Fruit fly (Drosophila melanogaster) whole organism, embryonic: Measurements from ENCODE around the gene CG31431.

ENCODE experiments used
- Atf3 ChIP-seq: fragments of 200-800 bp; sonication (Bioruptor generic); optimal IDR thresholded peaks from 3 replicates; lab custom pipeline; 2016; ENCODE audit warnings: missing biosample characterization, missing genetic modification characterization
- B-H1 ChIP-seq: fragments of 200-800 bp; sonication (Bioruptor generic); IDR thresholded peaks from 3 replicates; pipeline ENCODE4 v1.3.6; 2022; ENCODE audit warnings: missing biosample characterization, missing genetic modification characterization
- Blimp-1 ChIP-seq: fragments of 200-800 bp; sonication (Bioruptor generic); optimal IDR thresholded peaks from 3 replicates; lab custom pipeline; 2018; ENCODE audit warnings: missing biosample characterization, missing genetic modification characterization, mild to moderate bottlenecking, moderate library complexity, missing genetic modification reagents
- CG10366 ChIP-seq: fragments of 200-800 bp; sonication (Bioruptor generic); IDR thresholded peaks from 2 replicates; pipeline ENCODE4 v1.3.6; 2022; ENCODE audit warnings: missing biosample characterization, missing genetic modification characterization
- CG11085 ChIP-seq: fragments of 200-800 bp; sonication (Bioruptor generic); IDR thresholded peaks from 2 replicates; pipeline ENCODE4 v1.3.6; 2022; ENCODE audit warnings: missing biosample characterization, missing genetic modification characterization
- CG11696 ChIP-seq: fragments of 200-800 bp; sonication (Bioruptor generic); IDR thresholded peaks from 2 replicates; pipeline ENCODE4 v1.3.6; 2022; ENCODE audit warnings: missing biosample characterization, missing genetic modification characterization
- CG13287 ChIP-seq: fragments of 200-800 bp; sonication (Bioruptor generic); IDR thresholded peaks from 2 replicates; pipeline ENCODE4 v1.3.6; 2022; ENCODE audit warnings: missing biosample characterization, missing genetic modification characterization; ENCODE audit not compliant: partially characterized antibody
- CG14014 ChIP-seq: fragments of 200-800 bp; sonication (Bioruptor generic); IDR thresholded peaks from 2 replicates; pipeline ENCODE4 v1.3.6; 2022; ENCODE audit warnings: missing biosample characterization, missing genetic modification characterization
- CG15514 ChIP-seq: fragments of 200-800 bp; sonication (Bioruptor generic); optimal IDR thresholded peaks from 3 replicates; lab custom pipeline; 2017; ENCODE audit warnings: missing biosample characterization, missing genetic modification characterization, mild to moderate bottlenecking, moderate library complexity, missing genetic modification reagents
- CG15601 ChIP-seq: fragments of 200-800 bp; sonication (Bioruptor generic); optimal IDR thresholded peaks from 3 replicates; lab custom pipeline; 2019; ENCODE audit warnings: missing biosample characterization, mild to moderate bottlenecking, missing genetic modification characterization, moderate library complexity
- CG15696 ChIP-seq: fragments of 200-800 bp; sonication (Bioruptor generic); optimal IDR thresholded peaks from 2 replicates; lab custom pipeline; 2019; ENCODE audit warnings: missing biosample characterization, mild to moderate bottlenecking, missing genetic modification characterization, moderate library complexity
- CG17385 ChIP-seq: fragments of 200-800 bp; sonication (Bioruptor generic); optimal IDR thresholded peaks from 3 replicates; lab custom pipeline; 2018; ENCODE audit warnings: missing biosample characterization, mild to moderate bottlenecking, missing genetic modification characterization
- CG2199 ChIP-seq: fragments of 200-800 bp; sonication (Bioruptor generic); IDR thresholded peaks from 3 replicates; pipeline ENCODE4 v1.3.6; 2022; ENCODE audit warnings: missing biosample characterization, missing genetic modification characterization
- CG2875 ChIP-seq: fragments of 200-800 bp; sonication (Bioruptor generic); optimal IDR thresholded peaks from 2 replicates; lab custom pipeline; 2017; ENCODE audit warnings: missing biosample characterization, mild to moderate bottlenecking, missing genetic modification characterization, missing genetic modification reagents
- CG3163 ChIP-seq: fragments of 200-800 bp; sonication (Bioruptor generic); optimal IDR thresholded peaks from 3 replicates; lab custom pipeline; 2016; ENCODE audit warnings: missing biosample characterization, missing genetic modification characterization
- CG3281 ChIP-seq: fragments of 200-800 bp; sonication (Bioruptor generic); optimal IDR thresholded peaks from 3 replicates; lab custom pipeline; 2017; ENCODE audit warnings: missing biosample characterization, mild to moderate bottlenecking, missing genetic modification characterization
- CG34224 ChIP-seq: fragments of 200-800 bp; sonication (Bioruptor generic); IDR thresholded peaks from 3 replicates; pipeline ENCODE4 v1.3.6; 2022; ENCODE audit warnings: missing biosample characterization, missing genetic modification characterization; ENCODE audit not compliant: partially characterized antibody
- CG4424 ChIP-seq: fragments of 200-800 bp; sonication (Bioruptor generic); optimal IDR thresholded peaks from 3 replicates; lab custom pipeline; 2016; ENCODE audit warnings: missing biosample characterization, missing genetic modification characterization
- CG5180 ChIP-seq: fragments of 200-800 bp; sonication (Bioruptor generic); optimal IDR thresholded peaks from 3 replicates; lab custom pipeline; 2017; ENCODE audit warnings: missing biosample characterization, missing genetic modification characterization, mild to moderate bottlenecking, moderate library complexity, missing genetic modification reagents
- CG7372 ChIP-seq: fragments of 200-800 bp; sonication (Bioruptor generic); IDR thresholded peaks from 2 replicates; pipeline ENCODE4 v1.3.6; 2022; ENCODE audit warnings: missing biosample characterization, missing genetic modification characterization
- CHES-1-like ChIP-seq: fragments of 200-800 bp; sonication (Bioruptor generic); optimal IDR thresholded peaks from 2 replicates; lab custom pipeline; 2016; ENCODE audit warnings: missing biosample characterization, missing genetic modification characterization
- CTCF ChIP-seq: fragments of 200-800 bp; sonication (Bioruptor generic); optimal IDR thresholded peaks from 2 replicates; lab custom pipeline; 2017; ENCODE audit warnings: missing biosample characterization, mild to moderate bottlenecking, missing genetic modification characterization, moderate library complexity
- D19A ChIP-seq: fragments of 200-800 bp; optimal IDR thresholded peaks from 3 replicates; lab custom pipeline; 2019; ENCODE audit warnings: missing biosample characterization, mild to moderate bottlenecking, missing genetic modification characterization, moderate library complexity
- HLH3B ChIP-seq: fragments of 200-800 bp; sonication (Bioruptor generic); IDR thresholded peaks from 2 replicates; pipeline ENCODE4 v1.3.6; 2022; ENCODE audit warnings: missing biosample characterization, missing genetic modification characterization
- Hr3 ChIP-seq: fragments of 200-800 bp; sonication (Bioruptor generic); optimal IDR thresholded peaks from 3 replicates; lab custom pipeline; 2016; ENCODE audit warnings: missing biosample characterization, missing genetic modification characterization
- Med ChIP-seq: fragments of 200-800 bp; sonication (Bioruptor generic); peaks from one replicate; lab custom pipeline; 2016; ENCODE audit warnings: missing biosample characterization, missing genetic modification characterization, mild to moderate bottlenecking, inconsistent platforms, moderate library complexity
- Mes4 ChIP-seq: fragments of 200-800 bp; sonication (Bioruptor generic); optimal IDR thresholded peaks from 2 replicates; lab custom pipeline; 2016; ENCODE audit warnings: missing biosample characterization, missing genetic modification characterization
- PHDP ChIP-seq: fragments of 200-800 bp; sonication (Bioruptor generic); optimal IDR thresholded peaks from 3 replicates; lab custom pipeline; 2018; ENCODE audit warnings: missing biosample characterization, mild to moderate bottlenecking, missing genetic modification characterization, moderate library complexity
- Sin3A ChIP-seq: fragments of >200 bp; optimal IDR thresholded peaks from 2 replicates; lab custom pipeline; 2018
- Spps ChIP-seq: fragments of 200-800 bp; sonication (Bioruptor generic); optimal IDR thresholded peaks from 2 replicates; lab custom pipeline; 2018; ENCODE audit warnings: missing biosample characterization, mild to moderate bottlenecking, missing genetic modification characterization
- Tbp ChIP-seq: fragments of >200 bp; optimal IDR thresholded peaks from 2 replicates; lab custom pipeline; 2018; ENCODE audit warnings: missing biosample characterization, missing genetic modification characterization
- Vsx1 ChIP-seq: fragments of 200-800 bp; sonication (Bioruptor generic); optimal IDR thresholded peaks from 2 replicates; lab custom pipeline; 2017; ENCODE audit warnings: missing biosample characterization, mild to moderate bottlenecking, missing genetic modification characterization, missing genetic modification reagents
- ara ChIP-seq: fragments of 200-800 bp; sonication (Bioruptor generic); IDR thresholded peaks from 2 replicates; pipeline ENCODE4 v1.3.6; 2022; ENCODE audit warnings: missing biosample characterization, missing genetic modification characterization
- cato ChIP-seq: fragments of 200-800 bp; sonication (Bioruptor generic); optimal IDR thresholded peaks from 2 replicates; lab custom pipeline; 2016; ENCODE audit warnings: missing biosample characterization, missing genetic modification characterization, borderline replicate concordance
- dimm ChIP-seq: fragments of 200-800 bp; sonication (Bioruptor generic); IDR thresholded peaks from 2 replicates; pipeline ENCODE4 v1.3.6; 2022; ENCODE audit warnings: missing biosample characterization, missing genetic modification characterization
- dmrt11E ChIP-seq: fragments of 200-800 bp; sonication (Bioruptor generic); optimal IDR thresholded peaks from 3 replicates; lab custom pipeline; 2018; ENCODE audit warnings: missing biosample characterization, mild to moderate bottlenecking, missing genetic modification characterization, moderate library complexity
- esg ChIP-seq: fragments of 200-800 bp; sonication (Bioruptor generic); conservative IDR thresholded peaks from 2 replicates; pipeline ENCODE4 v1.3.6; 2022; ENCODE audit warnings: missing biosample characterization, missing genetic modification characterization
- ewg ChIP-seq: fragments of 200-800 bp; sonication (Bioruptor generic); optimal IDR thresholded peaks from 3 replicates; lab custom pipeline; 2017; ENCODE audit warnings: mild to moderate bottlenecking, missing biosample characterization, missing genetic modification reagents, missing genetic modification characterization
- fd96Cb ChIP-seq: fragments of 200-800 bp; sonication (Bioruptor generic); optimal IDR thresholded peaks from 2 replicates; lab custom pipeline; 2018; ENCODE audit warnings: missing biosample characterization, mild to moderate bottlenecking, missing genetic modification characterization, moderate library complexity
- gcm ChIP-seq: fragments of 200-800 bp; sonication (Bioruptor generic); optimal IDR thresholded peaks from 2 replicates; lab custom pipeline; 2019; ENCODE audit warnings: missing biosample characterization, mild to moderate bottlenecking, missing genetic modification characterization, moderate library complexity
- jumu ChIP-seq: fragments of 200-800 bp; sonication (Bioruptor generic); optimal IDR thresholded peaks from 3 replicates; lab custom pipeline; 2016; ENCODE audit warnings: missing biosample characterization, missing genetic modification characterization
- lola ChIP-seq, 3 experiments: fragments of >200 bp in 2 of 3; fragments of 200-800 bp in 1 of 3; sonication (Bioruptor generic) in 1 of 3; optimal IDR thresholded peaks; 2 replicates each; lab custom pipeline; 2017 to 2019; ENCODE audit warnings: missing biosample characterization in 3 of 3, missing genetic modification characterization in 3 of 3, mild to moderate bottlenecking in 1 of 3, moderate library complexity in 1 of 3
- lov ChIP-seq, 2 experiments: fragments of 200-800 bp in 1 of 2; fragments of >200 bp in 1 of 2; sonication (Bioruptor generic) in 1 of 2; IDR thresholded peaks in 1 of 2; optimal IDR thresholded peaks in 1 of 2; 2 replicates in 1 of 2; 3 replicates in 1 of 2; pipeline versions ENCODE4 v1.3.6 to Lab custom; 2017 to 2022; ENCODE audit warnings: missing biosample characterization in 1 of 2, missing genetic modification characterization in 1 of 2
- ranshi ChIP-seq: fragments of 200-800 bp; sonication (Bioruptor generic); IDR thresholded peaks from 2 replicates; pipeline ENCODE4 v1.3.6; 2022; ENCODE audit warnings: missing biosample characterization, missing genetic modification characterization
- schlank ChIP-seq: fragments of 200-800 bp; sonication (Bioruptor generic); optimal IDR thresholded peaks from 2 replicates; lab custom pipeline; 2018; ENCODE audit warnings: missing biosample characterization, mild to moderate bottlenecking, missing genetic modification characterization
- sd ChIP-seq: fragments of 200-800 bp; sonication (Bioruptor generic); optimal IDR thresholded peaks from 3 replicates; lab custom pipeline; 2018; ENCODE audit warnings: missing biosample characterization, mild to moderate bottlenecking, missing genetic modification characterization, moderate library complexity
- sug ChIP-seq: fragments of 200-800 bp; optimal IDR thresholded peaks from 2 replicates; lab custom pipeline; 2019; ENCODE audit warnings: missing biosample characterization, mild to moderate bottlenecking, missing genetic modification characterization, moderate library complexity
- tin ChIP-seq: fragments of 200-800 bp; sonication (Bioruptor generic); optimal IDR thresholded peaks from 3 replicates; lab custom pipeline; 2016; ENCODE audit warnings: missing biosample characterization, missing genetic modification characterization
- unc-4 ChIP-seq: fragments of 200-800 bp; sonication (Bioruptor generic); IDR thresholded peaks from 2 replicates; pipeline ENCODE4 v1.3.6; 2022; ENCODE audit warnings: missing biosample characterization, missing genetic modification characterization; ENCODE audit not compliant: partially characterized antibody
- zf30C ChIP-seq: fragments of 200-800 bp; sonication (Bioruptor generic); optimal IDR thresholded peaks from 3 replicates; lab custom pipeline; 2018; ENCODE audit warnings: missing biosample characterization, mild to moderate bottlenecking, missing genetic modification characterization

CG31431 gene

dm6 chr3R:21849988-21850460, 20.5 kb upstream of the CG31431 start (continued):
- TF ChIP-seq CG11696 (GFP tag; lab: Robert Waterston, UW) = no peak
- peak; percentile 24 for TF ChIP-seq jumu (GFP tag; lab: Kevin White, UChicago)
- TF ChIP-seq CG13287 = no peak
- TF ChIP-seq ara (GFP tag; lab: Robert Waterston, UW) = peak; percentile 63
- TF ChIP-seq CG2875 (GFP tag; lab: Kevin White, UChicago) = no peak
- no peak for TF ChIP-seq ranshi (GFP tag; lab: Robert Waterston, UW)
- peak; percentile 17 for TF ChIP-seq fd96Cb
- peak; percentile 30 for TF ChIP-seq CG15696 (tag; lab: Kevin White, UChicago)
- peak; percentile 55 for TF ChIP-seq Mes4 (GFP tag; lab: Kevin White, UChicago)
- peak; percentile 62 for TF ChIP-seq CHES-1-like (GFP tag; lab: Kevin White, UChicago)
- TF ChIP-seq unc-4 = no peak
- peak; percentile 16; the same call in 1 of the 3 replicates for TF ChIP-seq B-H1 (GFP tag; lab: Robert Waterston, UW)
- peak; percentile 11 for TF ChIP-seq Hr3 (GFP tag; lab: Kevin White, UChicago)
- peak; percentile 73 for TF ChIP-seq Med (GFP tag; lab: Kevin White, UChicago)
- TF ChIP-seq CG15514 (GFP tag; lab: Kevin White, UChicago) = no peak
- TF ChIP-seq CG15601 = peak; percentile 50
- TF ChIP-seq sug = no peak
- no peak for TF ChIP-seq CG10366
- TF ChIP-seq CG7372 (GFP tag; lab: Robert Waterston, UW) = no peak
- TF ChIP-seq Atf3 (GFP tag; lab: Kevin White, UChicago) = peak; percentile 12
- TF ChIP-seq PHDP (tag; lab: Kevin White, UChicago) = peak; percentile 25
- TF ChIP-seq dimm (GFP tag; lab: Robert Waterston, UW) = no peak
- TF ChIP-seq CG3163 (GFP tag; lab: Kevin White, UChicago) = peak; percentile 35
- no peak for TF ChIP-seq zf30C
- peak; percentile 61 for TF ChIP-seq Blimp-1 (GFP tag; lab: Kevin White, UChicago)
- no peak for TF ChIP-seq gcm
- peak; percentile 91; the same call in 2 of the 3 replicates for TF ChIP-seq CG2199 (GFP tag; lab: Robert Waterston, UW)
- no peak for TF ChIP-seq CG14014 (GFP tag; lab: Robert Waterston, UW)
- TF ChIP-seq schlank (tag; lab: Kevin White, UChicago) = no peak
- peak; percentile 54 for TF ChIP-seq dmrt11E (tag; lab: Kevin White, UChicago)
- peak; percentile 57 for TF ChIP-seq CG17385 (GFP tag; lab: Kevin White, UChicago)
- TF ChIP-seq CTCF (GFP tag; lab: Kevin White, UChicago) = no peak
- no peak for TF ChIP-seq Spps (tag; lab: Kevin White, UChicago)
- no peak for TF ChIP-seq D19A (tag; lab: Kevin White, UChicago)
- no peak for TF ChIP-seq Sin3A (lab: Kevin White, UChicago)
- TF ChIP-seq cato = no peak
- peak; percentile 27; the same call in 1 of the 2 replicates for TF ChIP-seq esg
- no peak for TF ChIP-seq Vsx1 (GFP tag; lab: Kevin White, UChicago)
- no peak for TF ChIP-seq CG11085
- no peak for TF ChIP-seq CG3281
- peak; percentile 50 for TF ChIP-seq sd (tag; lab: Kevin White, UChicago)
- no peak for TF ChIP-seq CG34224 (GFP tag; lab: Robert Waterston, UW)
- peak; percentile 25 for TF ChIP-seq ewg (GFP tag; lab: Kevin White, UChicago)
- no peak for TF ChIP-seq Tbp
- TF ChIP-seq tin (GFP tag; lab: Kevin White, UChicago) = no peak
- TF ChIP-seq CG4424 (GFP tag; lab: Kevin White, UChicago) = peak; percentile 11
- peak; percentile 3 for TF ChIP-seq CG5180
- no peak for TF ChIP-seq lov (optimal IDR thresholded peaks at IDR 0.05; lab: Kevin White, UChicago)
- 0 out of 3 replicates have a peak, but pooled peaks have one; percentile 65 for TF ChIP-seq lov (GFP tag; IDR thresholded peaks at IDR 0.05; lab: Robert Waterston, UW)
- peak; percentile 15; the same call in 1 of the 2 replicates for TF ChIP-seq HLH3B
- peak in 1 of 3 experiments; percentile 55 for TF ChIP-seq lola (GFP tag; optimal IDR thresholded peaks at IDR 0.05; lab: Kevin White, UChicago)
